Fruit fly (Drosophila melanogaster) whole organism, embryonic: ENCODE results near the gene drongo.

Experiments used
- Ada2b ChIP-seq: fragments of 200-800 bp; sonication (Bioruptor generic); IDR thresholded peaks from 2 replicates; pipeline ENCODE4 v1.3.6; 2022; ENCODE audit warnings: missing biosample characterization, missing genetic modification characterization
- Atf6 ChIP-seq: fragments of 200-800 bp; sonication (Bioruptor generic); IDR thresholded peaks from 2 replicates; pipeline ENCODE4 v1.3.6; 2022; ENCODE audit warnings: missing biosample characterization, missing genetic modification characterization
- Bteb2 ChIP-seq: fragments of 200-800 bp; sonication (Bioruptor generic); optimal IDR thresholded peaks from 2 replicates; lab custom pipeline; 2016; ENCODE audit warnings: missing biosample characterization, missing genetic modification characterization
- CG10209 ChIP-seq: fragments of 200-800 bp; sonication (Bioruptor generic); optimal IDR thresholded peaks from 3 replicates; lab custom pipeline; 2017; ENCODE audit warnings: missing biosample characterization, mild to moderate bottlenecking, missing genetic modification characterization, missing genetic modification reagents
- CG1024 ChIP-seq: fragments of 200-800 bp; sonication (Bioruptor generic); IDR thresholded peaks from 2 replicates; pipeline ENCODE4 v1.3.6; 2022; ENCODE audit warnings: missing biosample characterization, missing genetic modification characterization
- CG10274 ChIP-seq: fragments of 200-800 bp; sonication (Bioruptor generic); optimal IDR thresholded peaks from 3 replicates; lab custom pipeline; 2017; ENCODE audit warnings: missing biosample characterization, mild to moderate bottlenecking, missing genetic modification characterization
- CG11504 ChIP-seq: fragments of 200-800 bp; sonication (Bioruptor generic); optimal IDR thresholded peaks from 3 replicates; lab custom pipeline; 2019; ENCODE audit warnings: missing biosample characterization, mild to moderate bottlenecking, missing genetic modification characterization, moderate library complexity
- CG11696 ChIP-seq: fragments of 200-800 bp; sonication (Bioruptor generic); IDR thresholded peaks from 2 replicates; pipeline ENCODE4 v1.3.6; 2022; ENCODE audit warnings: missing biosample characterization, missing genetic modification characterization
- CG12071 ChIP-seq: fragments of 200-800 bp; sonication (Bioruptor generic); optimal IDR thresholded peaks from 3 replicates; lab custom pipeline; 2018; ENCODE audit warnings: missing biosample characterization, mild to moderate bottlenecking, missing genetic modification characterization
- CG12236 ChIP-seq: fragments of 200-800 bp; sonication (Bioruptor generic); optimal IDR thresholded peaks from 2 replicates; lab custom pipeline; 2016; ENCODE audit warnings: missing biosample characterization, missing genetic modification characterization
- CG13894 ChIP-seq: fragments of 200-800 bp; sonication (Bioruptor generic); optimal IDR thresholded peaks from 3 replicates; lab custom pipeline; 2018; ENCODE audit warnings: missing biosample characterization, mild to moderate bottlenecking, missing genetic modification characterization, moderate library complexity
- CG14441 ChIP-seq: fragments of 200-800 bp; sonication (Bioruptor generic); IDR thresholded peaks from 2 replicates; pipeline ENCODE4 v1.3.6; 2022; ENCODE audit warnings: missing biosample characterization, missing genetic modification characterization
- CG14860 ChIP-seq: fragments of 200-800 bp; sonication (Bioruptor generic); IDR thresholded peaks from 3 replicates; pipeline ENCODE4 v1.3.6; 2022; ENCODE audit warnings: missing biosample characterization, missing genetic modification characterization; ENCODE audit not compliant: partially characterized antibody
- CG15601 ChIP-seq: fragments of 200-800 bp; sonication (Bioruptor generic); optimal IDR thresholded peaks from 3 replicates; lab custom pipeline; 2019; ENCODE audit warnings: missing biosample characterization, mild to moderate bottlenecking, missing genetic modification characterization, moderate library complexity
- CG17802 ChIP-seq: fragments of 200-800 bp; sonication (Bioruptor generic); optimal IDR thresholded peaks from 2 replicates; lab custom pipeline; 2018; ENCODE audit warnings: missing biosample characterization, mild to moderate bottlenecking, missing genetic modification characterization, moderate library complexity
- CG2202 ChIP-seq: fragments of 200-800 bp; sonication (Bioruptor generic); optimal IDR thresholded peaks from 2 replicates; lab custom pipeline; 2018; ENCODE audit warnings: missing biosample characterization, mild to moderate bottlenecking, missing genetic modification characterization
- CG30020 ChIP-seq: fragments of 200-800 bp; optimal IDR thresholded peaks from 2 replicates; lab custom pipeline; 2019; ENCODE audit warnings: missing biosample characterization, mild to moderate bottlenecking, missing genetic modification characterization, moderate library complexity
- CG4360 ChIP-seq: fragments of 200-800 bp; sonication (Bioruptor generic); IDR thresholded peaks from 2 replicates; pipeline ENCODE4 v1.3.6; 2022; ENCODE audit warnings: missing biosample characterization, missing genetic modification characterization
- CG43689 ChIP-seq: fragments of 200-800 bp; sonication (Bioruptor generic); IDR thresholded peaks from 2 replicates; pipeline ENCODE4 v1.3.6; 2022; ENCODE audit warnings: missing biosample characterization, missing genetic modification characterization
- CG4424 ChIP-seq: fragments of 200-800 bp; sonication (Bioruptor generic); optimal IDR thresholded peaks from 3 replicates; lab custom pipeline; 2016; ENCODE audit warnings: missing biosample characterization, missing genetic modification characterization
- CG6254 ChIP-seq: fragments of 200-800 bp; sonication (Bioruptor generic); optimal IDR thresholded peaks from 3 replicates; lab custom pipeline; 2017; ENCODE audit warnings: mild to moderate bottlenecking, missing biosample characterization, missing genetic modification reagents, missing genetic modification characterization
- CG8924 ChIP-seq: fragments of 200-800 bp; optimal IDR thresholded peaks from 3 replicates; lab custom pipeline; 2019; ENCODE audit warnings: missing biosample characterization, mild to moderate bottlenecking, missing genetic modification characterization, moderate library complexity
- Dip2 ChIP-seq: fragments of 200-800 bp; sonication (Bioruptor generic); IDR thresholded peaks from 2 replicates; pipeline ENCODE4 v1.3.6; 2022; ENCODE audit warnings: missing biosample characterization, missing genetic modification characterization
- Elba2 ChIP-seq: fragments of 200-800 bp; sonication (Bioruptor generic); optimal IDR thresholded peaks from 3 replicates; lab custom pipeline; 2016; ENCODE audit warnings: missing biosample characterization, missing genetic modification characterization
- Mes4 ChIP-seq: fragments of 200-800 bp; sonication (Bioruptor generic); optimal IDR thresholded peaks from 2 replicates; lab custom pipeline; 2016; ENCODE audit warnings: missing biosample characterization, missing genetic modification characterization
- Stat92E ChIP-seq, 3 experiments: fragments of >200 bp in 2 of 3; fragments of 200-800 bp in 1 of 3; sonication (Bioruptor generic) in 1 of 3; optimal IDR thresholded peaks; 2 replicates each; lab custom pipeline; 2017 to 2019; ENCODE audit warnings: missing biosample characterization in 3 of 3, missing genetic modification characterization in 3 of 3, mild to moderate bottlenecking in 1 of 3, moderate library complexity in 1 of 3
- Usf ChIP-seq: fragments of 200-800 bp; sonication (Bioruptor generic); optimal IDR thresholded peaks from 2 replicates; lab custom pipeline; 2017; ENCODE audit warnings: missing genotype, missing biosample characterization, missing genetic modification characterization
- Xrp1 ChIP-seq: fragments of 200-800 bp; sonication (Bioruptor generic); IDR thresholded peaks from 2 replicates; pipeline ENCODE4 v1.3.6; 2022; ENCODE audit warnings: missing biosample characterization, missing genetic modification characterization
- YL-1 ChIP-seq: fragments of 200-800 bp; sonication (Bioruptor generic); optimal IDR thresholded peaks from 3 replicates; lab custom pipeline; 2017; ENCODE audit warnings: missing biosample characterization, mild to moderate bottlenecking, missing genetic modification characterization
- br ChIP-seq: fragments of >200 bp; optimal IDR thresholded peaks from 2 replicates; lab custom pipeline; 2017
- bsh ChIP-seq, 2 experiments: fragments of 200-800 bp; sonication (Bioruptor generic); optimal IDR thresholded peaks; 2 replicates each; lab custom pipeline; 2017 to 2018; ENCODE audit warnings: mild to moderate bottlenecking in 2 of 2, missing biosample characterization in 2 of 2, missing genetic modification characterization in 2 of 2, moderate library complexity in 1 of 2
- cato ChIP-seq: fragments of 200-800 bp; sonication (Bioruptor generic); optimal IDR thresholded peaks from 2 replicates; lab custom pipeline; 2016; ENCODE audit warnings: missing biosample characterization, missing genetic modification characterization, borderline replicate concordance
- caup ChIP-seq: fragments of 200-800 bp; sonication (Bioruptor generic); optimal IDR thresholded peaks from 3 replicates; lab custom pipeline; 2017; ENCODE audit warnings: missing biosample characterization, mild to moderate bottlenecking, missing genetic modification characterization, moderate library complexity; ENCODE audit not compliant: severe bottlenecking
- chinmo ChIP-seq: fragments of 200-800 bp; sonication (Bioruptor generic); IDR thresholded peaks from 4 replicates; pipeline ENCODE4 v1.3.6; 2022; ENCODE audit warnings: missing biosample characterization, missing genetic modification characterization; ENCODE audit not compliant: partially characterized antibody
- gcm ChIP-seq: fragments of 200-800 bp; sonication (Bioruptor generic); optimal IDR thresholded peaks from 2 replicates; lab custom pipeline; 2019; ENCODE audit warnings: missing biosample characterization, mild to moderate bottlenecking, missing genetic modification characterization, moderate library complexity
- gfzf ChIP-seq: fragments of 200-800 bp; sonication (Bioruptor generic); optimal IDR thresholded peaks from 2 replicates; lab custom pipeline; 2016; ENCODE audit warnings: missing biosample characterization, mild to moderate bottlenecking, missing genetic modification characterization, moderate library complexity
- hb ChIP-seq: fragments of 200-800 bp; sonication (Bioruptor generic); IDR thresholded peaks from 3 replicates; pipeline ENCODE4 v1.3.6; 2022; ENCODE audit warnings: missing biosample characterization, missing genetic modification characterization; ENCODE audit not compliant: partially characterized antibody
- jigr1 ChIP-seq: fragments of 200-800 bp; sonication (Bioruptor generic); IDR thresholded peaks from 3 replicates; pipeline ENCODE4 v1.3.6; 2022; ENCODE audit warnings: missing biosample characterization, missing genetic modification characterization
- lilli ChIP-seq: fragments of 200-800 bp; sonication (Bioruptor generic); optimal IDR thresholded peaks from 3 replicates; lab custom pipeline; 2016; ENCODE audit warnings: missing biosample characterization, missing genetic modification characterization
- maf-S ChIP-seq: fragments of 200-800 bp; sonication (Bioruptor generic); optimal IDR thresholded peaks from 2 replicates; lab custom pipeline; 2016; ENCODE audit warnings: missing biosample characterization, missing genetic modification characterization
- peb ChIP-seq: fragments of 200-800 bp; sonication (Bioruptor generic); IDR thresholded peaks from 2 replicates; pipeline ENCODE4 v1.3.6; 2022; ENCODE audit warnings: missing biosample characterization, missing genetic modification characterization
- pfk ChIP-seq: fragments of 200-800 bp; sonication (Bioruptor generic); optimal IDR thresholded peaks from 2 replicates; lab custom pipeline; 2018; ENCODE audit warnings: missing biosample characterization, mild to moderate bottlenecking, missing genetic modification characterization, moderate library complexity
- psq ChIP-seq: fragments of 200-800 bp; sonication (Bioruptor generic); optimal IDR thresholded peaks from 2 replicates; lab custom pipeline; 2017; ENCODE audit warnings: missing biosample characterization, missing genetic modification characterization
- run ChIP-seq: fragments of 200-800 bp; sonication (Bioruptor generic); optimal IDR thresholded peaks from 3 replicates; lab custom pipeline; 2018; ENCODE audit warnings: missing biosample characterization, mild to moderate bottlenecking, missing genetic modification characterization
- scrt ChIP-seq: fragments of 200-800 bp; sonication (Bioruptor generic); optimal IDR thresholded peaks from 2 replicates; lab custom pipeline; 2018; ENCODE audit warnings: missing biosample characterization, mild to moderate bottlenecking, missing genetic modification characterization, moderate library complexity
- toy ChIP-seq: fragments of 200-800 bp; sonication (Bioruptor generic); IDR thresholded peaks from 2 replicates; pipeline ENCODE4 v1.3.6; 2022; ENCODE audit warnings: missing biosample characterization, missing genetic modification characterization
- twi ChIP-seq: fragments of 200-800 bp; optimal IDR thresholded peaks from 2 replicates; lab custom pipeline; 2019; ENCODE audit warnings: missing biosample characterization, mild to moderate bottlenecking, missing genetic modification characterization, moderate library complexity
- unc-4 ChIP-seq: fragments of 200-800 bp; sonication (Bioruptor generic); IDR thresholded peaks from 2 replicates; pipeline ENCODE4 v1.3.6; 2022; ENCODE audit warnings: missing biosample characterization, missing genetic modification characterization; ENCODE audit not compliant: partially characterized antibody

The drongo gene

DNA sequence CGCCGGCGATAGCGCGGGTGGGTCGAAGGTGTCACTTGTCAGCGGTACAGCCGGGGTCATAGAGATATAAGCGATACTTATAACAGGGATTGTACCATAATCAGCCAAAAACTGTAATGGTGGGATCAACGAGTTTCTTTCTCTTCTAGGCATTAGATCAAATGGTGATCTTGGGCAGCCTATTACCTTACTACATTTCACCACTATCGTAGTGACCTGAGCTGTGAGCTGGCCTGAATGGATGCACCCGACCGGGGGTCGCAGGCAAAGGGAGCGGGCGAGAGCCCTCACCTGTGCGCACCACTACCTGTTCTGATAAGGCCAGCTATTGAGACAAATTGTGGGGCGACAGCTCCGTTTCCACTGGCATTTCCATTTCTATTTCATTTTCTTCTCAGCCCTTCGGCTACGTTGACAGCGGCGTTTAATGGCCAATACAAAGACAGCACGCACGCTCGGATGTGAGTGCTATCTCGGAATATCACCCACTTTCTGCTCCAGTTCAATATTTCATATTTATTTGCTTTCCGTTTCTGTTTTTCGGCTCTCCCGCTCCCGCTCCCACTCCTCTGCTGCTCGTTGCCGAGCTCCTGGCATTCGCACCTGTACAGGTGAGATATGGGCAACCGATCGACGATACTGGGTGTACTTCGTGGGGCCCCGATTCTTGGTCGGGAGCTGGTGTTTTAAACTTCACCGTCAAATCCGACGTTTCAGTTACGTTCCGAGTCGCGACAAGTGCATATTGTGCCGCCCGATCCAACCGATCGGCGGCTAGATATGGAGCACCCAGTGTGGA is 6.0 kb upstream of the drongo start (continued):
- TF ChIP-seq jigr1 (GFP tag; lab: Robert Waterston, UW): peak; percentile 81; the same call in 2 of the 3 replicates
- TF ChIP-seq peb (GFP tag; lab: Robert Waterston, UW): peak; percentile 83
- TF ChIP-seq twi: peak; percentile 34
- TF ChIP-seq Ada2b: peak; percentile 77
- peak; percentile 97 for TF ChIP-seq CG11696
- TF ChIP-seq maf-S (GFP tag; lab: Kevin White, UChicago): peak; percentile 21
- no peak for TF ChIP-seq psq (GFP tag; lab: Kevin White, UChicago)
- peak; percentile 78 for TF ChIP-seq gcm (GFP tag; lab: Kevin White, UChicago)
- no peak for TF ChIP-seq hb (GFP tag; lab: Robert Waterston, UW)
- TF ChIP-seq, all 482 proteins: peak for 349

- no peak for TF ChIP-seq CG14441 (GFP tag; lab: Robert Waterston, UW)
- TF ChIP-seq CG6254 (GFP tag; lab: Kevin White, UChicago): peak; percentile 21
- peak; percentile 26 for TF ChIP-seq CG12071 (GFP tag; lab: Kevin White, UChicago)
- TF ChIP-seq CG10274 (GFP tag; lab: Kevin White, UChicago): no peak
- no peak for TF ChIP-seq CG8924
- no peak for TF ChIP-seq CG30020 (tag; lab: Kevin White, UChicago)
- no peak for TF ChIP-seq gfzf (GFP tag; lab: Kevin White, UChicago)
- TF ChIP-seq bsh (GFP tag; optimal IDR thresholded peaks at IDR 0.05; lab: Kevin White, UChicago): peak in 1 of 2 experiments; percentile 37
- no peak for TF ChIP-seq unc-4
- no peak for TF ChIP-seq scrt (GFP tag; lab: Kevin White, UChicago)
- TF ChIP-seq run (tag; lab: Kevin White, UChicago): no peak
- TF ChIP-seq Bteb2 (GFP tag; lab: Kevin White, UChicago): no peak
- TF ChIP-seq caup (GFP tag; lab: Kevin White, UChicago): peak; percentile 38
- peak; percentile 3 for TF ChIP-seq YL-1 (GFP tag; lab: Kevin White, UChicago)
- no peak for TF ChIP-seq chinmo (GFP tag; lab: Robert Waterston, UW)
- peak; percentile 16 for TF ChIP-seq pfk (GFP tag; lab: Kevin White, UChicago)
- no peak for TF ChIP-seq Dip2 (GFP tag; lab: Robert Waterston, UW)
- TF ChIP-seq CG43689: no peak
- no peak for TF ChIP-seq br
- TF ChIP-seq CG13894: peak; percentile 5
- no peak for TF ChIP-seq toy (GFP tag; lab: Robert Waterston, UW)
- TF ChIP-seq Mes4: no peak
- TF ChIP-seq cato (GFP tag; lab: Kevin White, UChicago): no peak
- TF ChIP-seq CG11504 (tag; lab: Kevin White, UChicago): no peak
- no peak for TF ChIP-seq Elba2 (GFP tag; lab: Kevin White, UChicago)
- no peak for TF ChIP-seq CG1024 (GFP tag; lab: Robert Waterston, UW)
- TF ChIP-seq CG2202: peak; percentile 0
- no peak for TF ChIP-seq CG14860 (GFP tag; lab: Robert Waterston, UW)
- no peak for TF ChIP-seq CG12236
- no peak for TF ChIP-seq Usf (GFP tag; lab: Kevin White, UChicago)
- TF ChIP-seq Atf6: no peak; the same call in 1 of the 2 replicates
- no peak for TF ChIP-seq lilli (GFP tag; lab: Kevin White, UChicago)
- TF ChIP-seq Xrp1 (GFP tag; lab: Robert Waterston, UW): peak; percentile 59
- no peak for TF ChIP-seq CG4424
- peak; percentile 49 for TF ChIP-seq CG15601 (tag; lab: Kevin White, UChicago)
- peak; percentile 14 for TF ChIP-seq CG10209 (GFP tag; lab: Kevin White, UChicago)
- TF ChIP-seq CG4360 (GFP tag; lab: Robert Waterston, UW): no peak
- TF ChIP-seq CG17802: no peak
- TF ChIP-seq Stat92E (GFP tag; optimal IDR thresholded peaks at IDR 0.05; lab: Kevin White, UChicago): no peak
Observed at dm6 chr2L:856001-856400, 5.1 kb upstream of the drongo start.
